Worm (Caenorhabditis elegans) whole organism, L1 larva: ENCODE measurements around the gene nhr-46.
A peak's percentile ranks its signal among the peaks of the same experiment; 100 is the strongest.

Source experiments
- C04F5.9 ChIP-seq: sonication (generic microtip); optimal IDR thresholded peaks from 2 replicates; lab custom pipeline; 2016; ENCODE audit warnings: missing genetic modification characterization, missing compliant biosample characterization
- C16A3.4 ChIP-seq: fragments of 150-350 bp; optimal IDR thresholded peaks from 2 replicates; lab custom pipeline; 2014; ENCODE audit warnings: missing biosample characterization, missing genetic modification characterization
- F16B12.6 ChIP-seq: fragments of 150-350 bp; optimal IDR thresholded peaks from 2 replicates; lab custom pipeline; 2014; ENCODE audit warnings: missing biosample characterization, missing genetic modification characterization
- Y116A8C.19 ChIP-seq: sonication (generic microtip); optimal IDR thresholded peaks from 2 replicates; lab custom pipeline; 2016; ENCODE audit warnings: missing compliant biosample characterization, missing genetic modification characterization, borderline replicate concordance
- aly-2 ChIP-seq: fragments of 150-350 bp; optimal IDR thresholded peaks from 2 replicates; lab custom pipeline; 2014; ENCODE audit warnings: missing biosample characterization, missing genetic modification characterization
- blmp-1 ChIP-seq: fragments of 150-350 bp; optimal IDR thresholded peaks from 2 replicates; lab custom pipeline; 2014; ENCODE audit warnings: missing biosample characterization, missing genetic modification characterization
- dpl-1 ChIP-seq, 3 experiments: fragments of 150-350 bp in 2 of 3; sonication (generic microtip) in 1 of 3; optimal IDR thresholded peaks; 2 replicates each; lab custom pipeline; 2014 to 2017; ENCODE audit warnings: missing biosample characterization in 3 of 3, missing genetic modification characterization in 3 of 3, missing genetic modification reagents in 3 of 3
- dsc-1 ChIP-seq: sonication (generic microtip); optimal IDR thresholded peaks from 2 replicates; lab custom pipeline; 2016; ENCODE audit warnings: mild to moderate bottlenecking, missing genetic modification characterization, missing compliant biosample characterization
- efl-1 ChIP-seq, 4 experiments: fragments of 150-350 bp; optimal IDR thresholded peaks in 3 of 4; peaks in 1 of 4; 1 replicate in 1 of 4; 2 replicates in 3 of 4; lab custom pipeline; 2014; ENCODE audit warnings: missing biosample characterization in 2 of 4, missing genetic modification characterization in 2 of 4, missing genetic modification reagents in 2 of 4
- efl-3 ChIP-seq: fragments of 200-800 bp; sonication (Bioruptor generic); optimal IDR thresholded peaks from 2 replicates; lab custom pipeline; 2018; ENCODE audit warnings: mild to moderate bottlenecking, missing genetic modification characterization, missing compliant biosample characterization
- egl-27 ChIP-seq, 2 experiments: fragments of 150-350 bp in 1 of 2; sonication (generic microtip); optimal IDR thresholded peaks; 3 replicates each; lab custom pipeline; 2017 to 2018; ENCODE audit warnings: missing biosample characterization in 2 of 2, missing genetic modification characterization in 2 of 2, missing genetic modification reagents in 2 of 2
- elt-2 ChIP-seq: sonication (generic microtip); optimal IDR thresholded peaks from 2 replicates; lab custom pipeline; 2016; ENCODE audit warnings: missing genetic modification characterization, mild to moderate bottlenecking, inconsistent platforms, missing compliant biosample characterization, missing genetic modification reagents
- fkh-10 ChIP-seq: sonication (generic microtip); optimal IDR thresholded peaks from 2 replicates; lab custom pipeline; 2017; ENCODE audit warnings: missing biosample characterization, missing genetic modification reagents, missing genetic modification characterization
- fkh-4 ChIP-seq: sonication (generic microtip); optimal IDR thresholded peaks from 2 replicates; lab custom pipeline; 2016; ENCODE audit warnings: missing compliant biosample characterization, missing genetic modification characterization, borderline replicate concordance
- irx-1 ChIP-seq: sonication (generic microtip); optimal IDR thresholded peaks from 2 replicates; lab custom pipeline; 2016; ENCODE audit warnings: missing genetic modification characterization, missing compliant biosample characterization
- jun-1 ChIP-seq: fragments of 150-350 bp; optimal IDR thresholded peaks from 2 replicates; lab custom pipeline; 2014; ENCODE audit warnings: missing biosample characterization, missing genetic modification reagents, missing genetic modification characterization
- lin-13 ChIP-seq: fragments of 150-350 bp; optimal IDR thresholded peaks from 2 replicates; lab custom pipeline; 2014; ENCODE audit warnings: missing biosample characterization, missing genetic modification reagents, missing genetic modification characterization
- lin-14 ChIP-seq: fragments of 200-800 bp; sonication (Bioruptor generic); optimal IDR thresholded peaks from 2 replicates; lab custom pipeline; 2018; ENCODE audit warnings: mild to moderate bottlenecking, missing genetic modification characterization, moderate library complexity, missing compliant biosample characterization
- lin-15B ChIP-seq: fragments of 150-350 bp; sonication (generic microtip); optimal IDR thresholded peaks from 3 replicates; lab custom pipeline; 2014; ENCODE audit warnings: missing biosample characterization, missing genetic modification characterization
- lin-35 ChIP-seq, 2 experiments: fragments of 150-350 bp; optimal IDR thresholded peaks; 2 replicates each; lab custom pipeline; 2014; ENCODE audit warnings: missing biosample characterization in 2 of 2, missing genetic modification characterization in 2 of 2, missing genetic modification reagents in 2 of 2
- lir-3 ChIP-seq: sonication (generic microtip); optimal IDR thresholded peaks from 2 replicates; lab custom pipeline; 2016; ENCODE audit warnings: mild to moderate bottlenecking, missing genetic modification characterization, moderate library complexity, missing compliant biosample characterization; ENCODE audit not compliant: poor library complexity
- lsy-2 ChIP-seq, 2 experiments: fragments of 150-350 bp; optimal IDR thresholded peaks; 2 replicates each; lab custom pipeline; 2014; ENCODE audit warnings: missing biosample characterization in 2 of 2, missing genetic modification characterization in 2 of 2
- mdl-1 ChIP-seq, 2 experiments: fragments of 150-350 bp; optimal IDR thresholded peaks; 2 replicates each; lab custom pipeline; 2014 to 2017; ENCODE audit warnings: missing biosample characterization in 2 of 2, missing genetic modification characterization in 2 of 2, inconsistent platforms in 1 of 2
- mep-1 ChIP-seq: fragments of 150-350 bp; optimal IDR thresholded peaks from 2 replicates; lab custom pipeline; 2014; ENCODE audit warnings: missing biosample characterization, missing genetic modification characterization
- nhr-19 ChIP-seq: fragments of 200-800 bp; sonication (Bioruptor generic); conservative IDR thresholded peaks from 2 replicates; pipeline ENCODE4 v1.3.6; 2022; ENCODE audit warnings: missing genetic modification characterization, missing compliant biosample characterization
- nhr-20 ChIP-seq: sonication (generic microtip); optimal IDR thresholded peaks from 2 replicates; lab custom pipeline; 2016; ENCODE audit warnings: mild to moderate bottlenecking, missing genetic modification characterization, missing compliant biosample characterization
- nhr-237 ChIP-seq: fragments of 150-350 bp; optimal IDR thresholded peaks from 2 replicates; lab custom pipeline; 2014; ENCODE audit warnings: missing biosample characterization, missing genetic modification characterization
- nhr-47 ChIP-seq: sonication (generic microtip); optimal IDR thresholded peaks from 2 replicates; lab custom pipeline; 2016; ENCODE audit warnings: mild to moderate bottlenecking, missing genetic modification characterization, moderate library complexity, missing compliant biosample characterization
- nhr-71 ChIP-seq: sonication (generic microtip); optimal IDR thresholded peaks from 2 replicates; lab custom pipeline; 2016; ENCODE audit warnings: mild to moderate bottlenecking, missing genetic modification characterization, moderate library complexity, missing compliant biosample characterization
- nhr-76 ChIP-seq: sonication (generic microtip); optimal IDR thresholded peaks from 2 replicates; lab custom pipeline; 2017; ENCODE audit warnings: missing biosample characterization, missing genetic modification characterization
- nhr-77 ChIP-seq: fragments of 150-350 bp; optimal IDR thresholded peaks from 2 replicates; lab custom pipeline; 2014; ENCODE audit warnings: missing biosample characterization, missing genetic modification characterization
- nhr-85 ChIP-seq: sonication (generic microtip); peaks from one replicate; lab custom pipeline; 2016; ENCODE audit warnings: missing genetic modification characterization, inconsistent platforms, missing compliant biosample characterization
- nhr-90 ChIP-seq: sonication (generic microtip); optimal IDR thresholded peaks from 2 replicates; lab custom pipeline; 2016; ENCODE audit warnings: mild to moderate bottlenecking, missing genetic modification characterization, missing compliant biosample characterization; ENCODE audit not compliant: poor library complexity
- pag-3 ChIP-seq: sonication (generic microtip); optimal IDR thresholded peaks from 2 replicates; lab custom pipeline; 2017; ENCODE audit warnings: missing genetic modification characterization, mild to moderate bottlenecking, missing compliant biosample characterization, antibody characterized with exemption, borderline replicate concordance; ENCODE audit not compliant: insufficient read depth
- pqm-1 ChIP-seq: sonication (generic microtip); optimal IDR thresholded peaks from 3 replicates; lab custom pipeline; 2017; ENCODE audit warnings: missing biosample characterization, missing genetic modification characterization
- rnt-1 ChIP-seq: sonication (generic microtip); optimal IDR thresholded peaks from 2 replicates; lab custom pipeline; 2016; ENCODE audit warnings: mild to moderate bottlenecking, missing genetic modification characterization, moderate library complexity, missing compliant biosample characterization
- skn-1 ChIP-seq: fragments of 150-350 bp; optimal IDR thresholded peaks from 2 replicates; lab custom pipeline; 2014; ENCODE audit warnings: missing biosample characterization, missing genetic modification characterization
- snu-23 ChIP-seq: sonication (generic microtip); optimal IDR thresholded peaks from 2 replicates; lab custom pipeline; 2016; ENCODE audit warnings: missing genetic modification characterization, missing compliant biosample characterization
- sptf-1 ChIP-seq: fragments of 150-350 bp; optimal IDR thresholded peaks from 2 replicates; lab custom pipeline; 2014; ENCODE audit warnings: missing biosample characterization, missing genetic modification characterization
- sup-37 ChIP-seq: fragments of 200-800 bp; sonication (Bioruptor generic); optimal IDR thresholded peaks from 2 replicates; lab custom pipeline; 2018; ENCODE audit warnings: mild to moderate bottlenecking, missing genetic modification characterization, missing compliant biosample characterization
- swsn-7 ChIP-seq: sonication (generic microtip); optimal IDR thresholded peaks from 2 replicates; lab custom pipeline; 2016; ENCODE audit warnings: missing genetic modification characterization, missing compliant biosample characterization
- unc-130 ChIP-seq: fragments of 150-350 bp; optimal IDR thresholded peaks from 2 replicates; lab custom pipeline; 2017; ENCODE audit warnings: missing biosample characterization, missing genetic modification characterization, inconsistent platforms
- unc-62 ChIP-seq: fragments of 150-350 bp; optimal IDR thresholded peaks from 2 replicates; lab custom pipeline; 2014; ENCODE audit warnings: missing biosample characterization, missing genetic modification reagents, missing genetic modification characterization
- unc-98 ChIP-seq: fragments of 200-800 bp; sonication (Bioruptor generic); IDR thresholded peaks from 2 replicates; pipeline ENCODE4 v1.3.6; 2022; ENCODE audit warnings: missing genetic modification characterization, missing compliant biosample characterization
- vab-15 ChIP-seq: sonication (generic microtip); optimal IDR thresholded peaks from 2 replicates; lab custom pipeline; 2017; ENCODE audit warnings: missing genotype, mild to moderate bottlenecking, missing genetic modification characterization, missing compliant biosample characterization

Gene nhr-46

DNA sequence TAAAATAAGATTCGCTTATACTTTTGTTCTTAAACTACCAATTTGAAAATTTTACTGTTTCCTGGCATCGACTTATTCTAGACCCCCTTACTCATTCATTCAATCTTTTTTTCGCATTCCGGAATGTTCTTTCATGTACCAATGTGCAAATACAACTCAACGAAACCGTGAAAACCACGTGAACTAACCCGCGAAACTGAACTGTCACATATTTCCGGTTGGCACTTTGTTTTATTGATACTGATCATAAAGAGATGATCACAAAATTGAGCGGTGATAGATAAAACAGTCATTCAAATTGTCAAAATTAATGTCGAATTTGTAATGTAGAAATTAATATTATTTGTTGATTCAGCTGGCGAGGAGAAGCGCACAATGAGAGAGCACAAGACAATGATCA is 1.7 kb downstream of the nhr-46 start:
- TF ChIP-seq mep-1 (tag; lab: Kevin White, UChicago) (no peak), unc-98 (GFP tag; lab: Robert Waterston, UW) (no peak), lin-15B (no peak), vab-15 (tag; lab: Kevin White, UChicago) (no peak), lin-35 (GFP tag; optimal IDR thresholded peaks at IDR 0.05; lab: Kevin White, UChicago) (peak in 1 of 2 experiments; percentile 17), unc-130 (tag; lab: Kevin White, UChicago) (no peak), nhr-71 (peak; percentile 36), pqm-1 (tag; lab: Kevin White, UChicago) (no peak), fkh-10 (GFP tag; lab: Kevin White, UChicago) (no peak), nhr-237 (tag; lab: Kevin White, UChicago) (no peak), sup-37 (GFP tag; lab: Kevin White, UChicago) (no peak), nhr-85 (tag; lab: Kevin White, UChicago) (peak; percentile 39), nhr-20 (tag; lab: Kevin White, UChicago) (peak; percentile 57), jun-1 (tag; lab: Kevin White, UChicago) (no peak), C16A3.4 (tag; lab: Kevin White, UChicago) (no peak), lin-14 (GFP tag; lab: Kevin White, UChicago) (peak; percentile 23), fkh-4 (tag; lab: Kevin White, UChicago) (no peak), nhr-19 (GFP tag; lab: Robert Waterston, UW) (0 out of 2 replicates have a peak, but pooled peaks have one; percentile 6), unc-62 (GFP tag; lab: Kevin White, UChicago) (no peak), aly-2 (no peak), egl-27 (tag; optimal IDR thresholded peaks at IDR 0.05; lab: Kevin White, UChicago) (no peak), mdl-1 (tag; optimal IDR thresholded peaks at IDR 0.05; lab: Kevin White, UChicago) (peak in 1 of 2 experiments; percentile 18), nhr-76 (no peak), sptf-1 (tag; lab: Kevin White, UChicago) (no peak), nhr-77 (tag; lab: Kevin White, UChicago) (no peak), lsy-2 (tag; optimal IDR thresholded peaks at IDR 0.05; lab: Kevin White, UChicago) (no peak), nhr-90 (tag; lab: Kevin White, UChicago) (peak; percentile 34), elt-2 (tag; lab: Kevin White, UChicago) (peak; percentile 77), efl-3 (GFP tag; lab: Kevin White, UChicago) (no peak), F16B12.6 (tag; lab: Kevin White, UChicago) (no peak), swsn-7 (tag; lab: Kevin White, UChicago) (no peak)

DNA sequence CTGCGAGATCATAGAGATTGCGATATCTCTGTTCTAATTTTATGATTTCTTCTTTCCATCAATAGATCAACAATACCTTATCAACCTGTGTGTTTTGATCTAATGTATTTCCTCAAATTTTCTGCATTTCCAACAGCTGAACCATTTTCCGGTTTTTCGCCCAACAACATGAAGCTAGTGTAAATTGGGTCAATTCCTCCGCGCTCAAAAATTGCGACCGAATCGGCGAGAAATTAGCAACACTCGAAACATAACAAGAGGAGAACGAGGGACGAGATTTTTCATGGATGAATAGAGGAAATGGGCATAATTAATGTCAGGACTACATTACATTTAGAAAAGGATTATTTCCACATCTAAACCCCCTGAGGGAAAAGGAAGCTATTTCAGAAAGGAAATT is 2.8 kb downstream of the nhr-46 start:
- TF ChIP-seq dsc-1 (tag; lab: Kevin White, UChicago), result peak; percentile 8
- TF ChIP-seq lsy-2 (tag; optimal IDR thresholded peaks at IDR 0.05; lab: Kevin White, UChicago), result no peak
- TF ChIP-seq fkh-10 (GFP tag; lab: Kevin White, UChicago), result no peak
- no peak for TF ChIP-seq skn-1 (tag; lab: Kevin White, UChicago)
- TF ChIP-seq efl-1 (optimal IDR thresholded peaks at IDR 0.05; lab: Kevin White, UChicago), result no peak
- TF ChIP-seq efl-1 (GFP tag; optimal IDR thresholded peaks at IDR 0.05 in 1 of 2; lab: Kevin White, UChicago), result peak in 1 of 2 experiments; percentile 70
- no peak for TF ChIP-seq efl-3 (GFP tag; lab: Kevin White, UChicago)
- no peak for TF ChIP-seq C04F5.9 (tag; lab: Kevin White, UChicago)
- no peak for TF ChIP-seq nhr-237 (tag; lab: Kevin White, UChicago)
- peak; percentile 72 for TF ChIP-seq blmp-1 (tag; lab: Kevin White, UChicago)
- TF ChIP-seq nhr-20 (tag; lab: Kevin White, UChicago), result no peak
- TF ChIP-seq lin-14 (GFP tag; lab: Kevin White, UChicago), result peak; percentile 31
- TF ChIP-seq lin-13 (GFP tag; lab: Kevin White, UChicago), result no peak
- TF ChIP-seq lin-15B, result no peak

DNA sequence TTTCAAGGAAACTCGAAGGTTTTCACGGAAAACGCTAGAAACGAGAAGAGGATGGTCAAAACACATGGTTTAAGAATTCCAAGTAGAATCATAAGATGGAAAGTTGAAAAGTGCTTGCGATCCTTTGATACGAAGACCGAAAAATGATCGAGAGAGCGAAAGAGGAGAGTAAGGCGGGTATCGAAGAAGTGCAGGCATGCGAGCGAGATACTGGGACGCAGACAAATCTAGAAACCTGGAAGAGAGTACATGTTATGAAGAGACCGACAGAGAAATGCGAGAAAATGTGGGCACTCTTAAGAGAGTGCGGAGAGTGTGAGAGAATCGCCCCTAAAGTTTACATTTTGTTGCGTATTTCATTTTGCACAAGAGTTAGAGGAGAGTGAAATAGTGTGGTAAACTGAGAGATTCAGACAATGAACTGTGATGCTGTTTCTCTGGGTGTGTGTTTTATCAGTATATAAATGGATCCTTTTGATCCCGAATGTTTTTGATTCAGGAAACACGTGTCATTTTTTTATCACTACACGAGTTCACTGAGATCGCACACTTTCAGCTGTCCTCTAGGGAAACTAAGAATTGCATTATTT is 3.6 kb downstream of the nhr-46 start:
- TF ChIP-seq pag-3 (no peak), aly-2 (no peak), fkh-4 (tag; lab: Kevin White, UChicago) (no peak), snu-23 (GFP tag; lab: Kevin White, UChicago) (peak; percentile 91), egl-27 (tag; optimal IDR thresholded peaks at IDR 0.05; lab: Kevin White, UChicago) (peak; percentile 46 to 75), lin-13 (GFP tag; lab: Kevin White, UChicago) (peak; percentile 27), Y116A8C.19 (tag; lab: Kevin White, UChicago) (no peak), rnt-1 (tag; lab: Kevin White, UChicago) (peak; percentile 73), nhr-47 (tag; lab: Kevin White, UChicago) (peak; percentile 83), pqm-1 (tag; lab: Kevin White, UChicago) (peak; percentile 4), F16B12.6 (tag; lab: Kevin White, UChicago) (no peak), irx-1 (tag; lab: Kevin White, UChicago) (peak; percentile 54), dpl-1 (GFP tag; optimal IDR thresholded peaks at IDR 0.05; lab: Kevin White, UChicago) (peak; percentile 28 to 58 (median 41)), sup-37 (GFP tag; lab: Kevin White, UChicago) (peak; percentile 58), swsn-7 (tag; lab: Kevin White, UChicago) (peak; percentile 89), dsc-1 (tag; lab: Kevin White, UChicago) (peak; percentile 61), lir-3 (peak; percentile 29)
